Fruit fly (Drosophila melanogaster) whole organism, embryonic: Measurements from ENCODE around the gene CG1307.
A peak's percentile ranks its signal among the peaks of the same experiment; 100 is the strongest.

ENCODE experiments used
- CG10267 ChIP-seq: fragments of 200-800 bp; sonication (Bioruptor generic); optimal IDR thresholded peaks from 2 replicates; lab custom pipeline; 2018; ENCODE audit warnings: missing biosample characterization, mild to moderate bottlenecking, missing genetic modification characterization, moderate library complexity
- CG10543 ChIP-seq: fragments of 200-800 bp; sonication (Bioruptor generic); optimal IDR thresholded peaks from 3 replicates; lab custom pipeline; 2017; ENCODE audit warnings: missing biosample characterization, mild to moderate bottlenecking, missing genetic modification characterization, moderate library complexity
- CG10565 ChIP-seq: fragments of 200-800 bp; sonication (Bioruptor generic); optimal IDR thresholded peaks from 3 replicates; lab custom pipeline; 2016; ENCODE audit warnings: missing biosample characterization, mild to moderate bottlenecking, missing genetic modification characterization
- CG10979 ChIP-seq: fragments of 200-800 bp; sonication (Bioruptor generic); optimal IDR thresholded peaks from 2 replicates; lab custom pipeline; 2018; ENCODE audit warnings: missing biosample characterization, mild to moderate bottlenecking, missing genetic modification characterization, moderate library complexity
- CG11456 ChIP-seq: fragments of 200-800 bp; sonication (Bioruptor generic); IDR thresholded peaks from 3 replicates; pipeline ENCODE4 v1.3.6; 2022; ENCODE audit warnings: missing biosample characterization, missing genetic modification characterization
- CG16813 ChIP-seq: fragments of 200-800 bp; sonication (Bioruptor generic); IDR thresholded peaks from 3 replicates; pipeline ENCODE4 v1.3.6; 2022; ENCODE audit warnings: missing biosample characterization, missing genetic modification characterization; ENCODE audit not compliant: partially characterized antibody
- CG17385 ChIP-seq: fragments of 200-800 bp; sonication (Bioruptor generic); optimal IDR thresholded peaks from 3 replicates; lab custom pipeline; 2018; ENCODE audit warnings: missing biosample characterization, mild to moderate bottlenecking, missing genetic modification characterization
- CG17829 ChIP-seq: fragments of 200-800 bp; optimal IDR thresholded peaks from 2 replicates; lab custom pipeline; 2019; ENCODE audit warnings: missing biosample characterization, mild to moderate bottlenecking, missing genetic modification characterization, moderate library complexity
- CG18599 ChIP-seq: fragments of 200-800 bp; sonication (Bioruptor generic); optimal IDR thresholded peaks from 3 replicates; lab custom pipeline; 2017; ENCODE audit warnings: missing biosample characterization, missing genetic modification characterization, mild to moderate bottlenecking, moderate library complexity, missing genetic modification reagents
- CG2678 ChIP-seq: fragments of 200-800 bp; sonication (Bioruptor generic); optimal IDR thresholded peaks from 3 replicates; lab custom pipeline; 2019; ENCODE audit warnings: missing biosample characterization, mild to moderate bottlenecking, missing genetic modification characterization, moderate library complexity
- CG2889 ChIP-seq: fragments of 200-800 bp; sonication (Bioruptor generic); IDR thresholded peaks from 3 replicates; pipeline ENCODE4 v1.3.6; 2022; ENCODE audit warnings: missing biosample characterization, missing genetic modification characterization
- CG4328 ChIP-seq: fragments of 200-800 bp; sonication (Bioruptor generic); optimal IDR thresholded peaks from 3 replicates; lab custom pipeline; 2017; ENCODE audit warnings: missing biosample characterization, missing genetic modification reagents, missing genetic modification characterization
- CG6791 ChIP-seq: fragments of 200-800 bp; sonication (Bioruptor generic); IDR thresholded peaks from 3 replicates; pipeline ENCODE4 v1.3.6; 2022; ENCODE audit warnings: missing biosample characterization, missing genetic modification characterization; ENCODE audit not compliant: partially characterized antibody
- CG9727 ChIP-seq: fragments of 200-800 bp; sonication (Bioruptor generic); optimal IDR thresholded peaks from 3 replicates; lab custom pipeline; 2017; ENCODE audit warnings: missing biosample characterization, mild to moderate bottlenecking, missing genetic modification characterization
- Dip2 ChIP-seq: fragments of 200-800 bp; sonication (Bioruptor generic); IDR thresholded peaks from 2 replicates; pipeline ENCODE4 v1.3.6; 2022; ENCODE audit warnings: missing biosample characterization, missing genetic modification characterization
- Hey ChIP-seq: fragments of 200-800 bp; sonication (Bioruptor generic); optimal IDR thresholded peaks from 3 replicates; lab custom pipeline; 2018; ENCODE audit warnings: missing biosample characterization, mild to moderate bottlenecking, missing genetic modification characterization
- Hmr ChIP-seq: fragments of 200-800 bp; sonication (Bioruptor generic); optimal IDR thresholded peaks from 3 replicates; lab custom pipeline; 2017; ENCODE audit warnings: mild to moderate bottlenecking, missing biosample characterization, missing genetic modification reagents, missing genetic modification characterization
- Hr39 ChIP-seq: fragments of >200 bp; optimal IDR thresholded peaks from 2 replicates; lab custom pipeline; 2017
- Hr78 ChIP-seq, 2 experiments: fragments of 200-800 bp in 1 of 2; fragments of >200 bp in 1 of 2; sonication (Bioruptor generic) in 1 of 2; optimal IDR thresholded peaks; 2 replicates each; lab custom pipeline; 2017 to 2019; ENCODE audit warnings: missing biosample characterization in 2 of 2, missing genetic modification characterization in 2 of 2, mild to moderate bottlenecking in 1 of 2, moderate library complexity in 1 of 2
- Kr ChIP-seq: fragments of 200-800 bp; sonication (Bioruptor generic); optimal IDR thresholded peaks from 2 replicates; lab custom pipeline; 2017; ENCODE audit warnings: missing biosample characterization, mild to moderate bottlenecking, missing genetic modification characterization
- NFAT ChIP-seq: fragments of 200-800 bp; sonication (Bioruptor generic); IDR thresholded peaks from 2 replicates; pipeline ENCODE4 v1.3.6; 2022; ENCODE audit warnings: missing biosample characterization, missing genetic modification characterization
- Nf-YA ChIP-seq: fragments of 200-800 bp; sonication (Bioruptor generic); IDR thresholded peaks from 2 replicates; pipeline ENCODE4 v1.3.6; 2022; ENCODE audit warnings: missing biosample characterization, missing genetic modification characterization
- Poxn ChIP-seq: fragments of 200-800 bp; sonication (Bioruptor generic); IDR thresholded peaks from 2 replicates; pipeline ENCODE4 v1.3.6; 2022; ENCODE audit warnings: missing biosample characterization, missing genetic modification characterization
- amos ChIP-seq: fragments of 200-800 bp; sonication (Bioruptor generic); IDR thresholded peaks from 2 replicates; pipeline ENCODE4 v1.3.6; 2022; ENCODE audit warnings: missing biosample characterization, missing genetic modification characterization; ENCODE audit not compliant: partially characterized antibody
- chif ChIP-seq, 2 experiments: fragments of 200-800 bp; sonication (Bioruptor generic); optimal IDR thresholded peaks; 3 replicates each; lab custom pipeline; 2016; ENCODE audit warnings: missing biosample characterization in 2 of 2, missing genetic modification characterization in 2 of 2
- crol ChIP-seq: fragments of 200-800 bp; sonication (Bioruptor generic); IDR thresholded peaks from 2 replicates; pipeline ENCODE4 v1.3.6; 2022; ENCODE audit warnings: missing biosample characterization, missing genetic modification characterization
- crp ChIP-seq, 2 experiments: fragments of 200-800 bp; sonication (Bioruptor generic); optimal IDR thresholded peaks; 2 replicates in 1 of 2; 3 replicates in 1 of 2; lab custom pipeline; 2017; ENCODE audit warnings: missing biosample characterization in 2 of 2, missing genetic modification characterization in 2 of 2, mild to moderate bottlenecking in 1 of 2, moderate library complexity in 1 of 2
- dan ChIP-seq: fragments of 200-800 bp; sonication (Bioruptor generic); IDR thresholded peaks from 2 replicates; pipeline ENCODE4 v1.3.6; 2022; ENCODE audit warnings: missing biosample characterization, missing genetic modification characterization
- dmrt11E ChIP-seq: fragments of 200-800 bp; sonication (Bioruptor generic); optimal IDR thresholded peaks from 3 replicates; lab custom pipeline; 2018; ENCODE audit warnings: missing biosample characterization, mild to moderate bottlenecking, missing genetic modification characterization, moderate library complexity
- esg ChIP-seq: fragments of 200-800 bp; sonication (Bioruptor generic); conservative IDR thresholded peaks from 2 replicates; pipeline ENCODE4 v1.3.6; 2022; ENCODE audit warnings: missing biosample characterization, missing genetic modification characterization
- ken ChIP-seq: fragments of 200-800 bp; sonication (Bioruptor generic); IDR thresholded peaks from 3 replicates; pipeline ENCODE4 v1.3.6; 2022; ENCODE audit warnings: missing biosample characterization, missing genetic modification characterization
- lab ChIP-seq: fragments of 200-800 bp; sonication (Bioruptor generic); optimal IDR thresholded peaks from 3 replicates; lab custom pipeline; 2017; ENCODE audit warnings: missing biosample characterization, missing genetic modification characterization, mild to moderate bottlenecking, moderate library complexity, missing genetic modification reagents
- lola ChIP-seq, 3 experiments: fragments of >200 bp in 2 of 3; fragments of 200-800 bp in 1 of 3; sonication (Bioruptor generic) in 1 of 3; optimal IDR thresholded peaks; 2 replicates each; lab custom pipeline; 2017 to 2019; ENCODE audit warnings: missing biosample characterization in 3 of 3, missing genetic modification characterization in 3 of 3, mild to moderate bottlenecking in 1 of 3, moderate library complexity in 1 of 3
- maf-S ChIP-seq: fragments of 200-800 bp; sonication (Bioruptor generic); optimal IDR thresholded peaks from 2 replicates; lab custom pipeline; 2016; ENCODE audit warnings: missing biosample characterization, missing genetic modification characterization
- pfk ChIP-seq: fragments of 200-800 bp; sonication (Bioruptor generic); optimal IDR thresholded peaks from 2 replicates; lab custom pipeline; 2018; ENCODE audit warnings: missing biosample characterization, mild to moderate bottlenecking, missing genetic modification characterization, moderate library complexity
- prd ChIP-seq, 3 experiments: fragments of >200 bp in 2 of 3; fragments of 200-800 bp in 1 of 3; sonication (Bioruptor generic) in 1 of 3; optimal IDR thresholded peaks in 2 of 3; IDR thresholded peaks in 1 of 3; 2 replicates in 2 of 3; 3 replicates in 1 of 3; pipeline versions ENCODE4 v1.3.6 to Lab custom; 2017 to 2022; ENCODE audit warnings: missing biosample characterization in 1 of 3, missing genetic modification characterization in 1 of 3
- pzg ChIP-seq: fragments of 200-800 bp; sonication (Bioruptor generic); optimal IDR thresholded peaks from 3 replicates; lab custom pipeline; 2018; ENCODE audit warnings: missing biosample characterization, mild to moderate bottlenecking, missing genetic modification characterization, moderate library complexity
- ranshi ChIP-seq: fragments of 200-800 bp; sonication (Bioruptor generic); IDR thresholded peaks from 2 replicates; pipeline ENCODE4 v1.3.6; 2022; ENCODE audit warnings: missing biosample characterization, missing genetic modification characterization
- sd ChIP-seq: fragments of 200-800 bp; sonication (Bioruptor generic); optimal IDR thresholded peaks from 3 replicates; lab custom pipeline; 2018; ENCODE audit warnings: missing biosample characterization, mild to moderate bottlenecking, missing genetic modification characterization, moderate library complexity
- tx ChIP-seq: fragments of 200-800 bp; sonication (Bioruptor generic); optimal IDR thresholded peaks from 2 replicates; lab custom pipeline; 2016; ENCODE audit warnings: missing biosample characterization, missing genetic modification characterization
- zf30C ChIP-seq: fragments of 200-800 bp; sonication (Bioruptor generic); optimal IDR thresholded peaks from 3 replicates; lab custom pipeline; 2018; ENCODE audit warnings: missing biosample characterization, mild to moderate bottlenecking, missing genetic modification characterization

The CG1307 gene

DNA sequence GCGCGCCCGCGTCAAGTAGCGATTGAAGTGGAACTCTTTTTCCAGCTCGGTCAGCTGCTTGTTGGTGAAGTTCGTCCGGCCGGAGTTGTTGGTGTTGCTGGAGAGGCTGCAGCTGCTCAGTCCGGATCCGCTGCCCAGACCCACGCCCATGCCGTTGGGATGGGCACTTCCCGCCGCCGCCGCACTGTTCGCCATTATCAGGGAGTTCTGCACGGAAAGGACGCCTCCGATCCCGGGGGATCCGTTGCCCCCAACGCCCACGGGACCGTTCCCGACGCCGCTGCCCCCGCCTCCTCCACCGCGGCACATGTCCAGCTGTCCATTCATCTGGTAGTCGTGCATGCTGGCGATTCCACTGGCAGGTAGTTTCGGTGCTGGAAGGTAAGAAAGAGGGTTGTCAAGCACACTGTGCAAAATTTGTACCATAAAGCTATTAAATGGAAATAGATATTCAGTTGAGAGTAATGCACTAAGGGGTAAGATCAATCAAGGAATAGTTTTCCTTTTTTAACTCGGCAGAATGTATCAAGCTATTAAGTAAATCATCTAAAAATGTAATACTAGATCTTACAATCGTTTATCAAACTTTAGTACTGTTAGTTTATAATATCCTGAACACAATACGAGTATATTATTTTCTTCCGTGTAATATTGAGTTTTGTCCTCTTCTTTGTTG is 5.5 kb upstream of the CG1307 start (continued):
- no peak for TF ChIP-seq Hey (tag; lab: Kevin White, UChicago)
- TF ChIP-seq pfk: no peak
- TF ChIP-seq Hr78 (GFP tag; optimal IDR thresholded peaks at IDR 0.05; lab: Kevin White, UChicago): no peak
- TF ChIP-seq lola (GFP tag; optimal IDR thresholded peaks at IDR 0.05; lab: Kevin White, UChicago): peak in 1 of 3 experiments; percentile 51
- TF ChIP-seq sd (tag; lab: Kevin White, UChicago): no peak
- no peak for TF ChIP-seq crol (GFP tag; lab: Robert Waterston, UW)
- no peak for TF ChIP-seq CG6791 (GFP tag; lab: Robert Waterston, UW)
- TF ChIP-seq zf30C (GFP tag; lab: Kevin White, UChicago): peak; percentile 91
- TF ChIP-seq crp (GFP tag; optimal IDR thresholded peaks at IDR 0.05; lab: Kevin White, UChicago): no peak
- TF ChIP-seq CG17829 (tag; lab: Kevin White, UChicago): peak; percentile 9
- TF ChIP-seq Nf-YA (GFP tag; lab: Robert Waterston, UW): no peak
- TF ChIP-seq tx (GFP tag; lab: Kevin White, UChicago): no peak
- no peak for TF ChIP-seq ranshi
- no peak for TF ChIP-seq NFAT
- no peak for TF ChIP-seq CG4328
- TF ChIP-seq CG9727 (GFP tag; lab: Kevin White, UChicago): peak; percentile 35
- TF ChIP-seq CG16813 (GFP tag; lab: Robert Waterston, UW): 0 out of 3 replicates have a peak, but pooled peaks have one; percentile 21
- peak; percentile 38 for TF ChIP-seq CG10979 (tag; lab: Kevin White, UChicago)
- TF ChIP-seq CG17385 (GFP tag; lab: Kevin White, UChicago): no peak
- TF ChIP-seq Kr (GFP tag; lab: Kevin White, UChicago): no peak
- TF ChIP-seq CG18599 (GFP tag; lab: Kevin White, UChicago): no peak
- no peak for TF ChIP-seq CG2678 (tag; lab: Kevin White, UChicago)
- 0 out of 2 replicates have a peak, but pooled peaks have one; percentile 4 for TF ChIP-seq amos (GFP tag; lab: Robert Waterston, UW)
- 0 out of 3 replicates have a peak, but pooled peaks have one; percentile 17 for TF ChIP-seq CG11456
- no peak for TF ChIP-seq ken
- no peak for TF ChIP-seq CG10543 (GFP tag; lab: Kevin White, UChicago)
- no peak for TF ChIP-seq maf-S
- TF ChIP-seq Dip2: no peak
- no peak for TF ChIP-seq dan (GFP tag; lab: Robert Waterston, UW)
- TF ChIP-seq CG2889: peak; percentile 18; the same call in 1 of the 3 replicates
- TF ChIP-seq Hr39 (lab: Kevin White, UChicago): peak; percentile 65
- no peak for TF ChIP-seq prd (optimal IDR thresholded peaks at IDR 0.05; lab: Kevin White, UChicago)
- TF ChIP-seq prd (GFP tag; IDR thresholded peaks at IDR 0.05; lab: Robert Waterston, UW): peak; percentile 63; the same call in 2 of the 3 replicates
- no peak for TF ChIP-seq Hmr (GFP tag; lab: Kevin White, UChicago)
- no peak for TF ChIP-seq pzg (GFP tag; lab: Kevin White, UChicago)
- peak; percentile 4 for TF ChIP-seq CG10267
- TF ChIP-seq lab (GFP tag; lab: Kevin White, UChicago): no peak
- TF ChIP-seq dmrt11E: peak; percentile 51
- no peak for TF ChIP-seq Poxn (GFP tag; lab: Robert Waterston, UW)
- TF ChIP-seq esg: no peak
- TF ChIP-seq chif (GFP tag; optimal IDR thresholded peaks at IDR 0.05; lab: Kevin White, UChicago): peak in 1 of 2 experiments; percentile 14
- TF ChIP-seq CG10565 (GFP tag; lab: Kevin White, UChicago): no peak
